Fruit fly (Drosophila melanogaster) whole organism: Measurements from ENCODE around the gene CG33966.

Source experiments
- Dll ChIP-seq: fragments of >200 bp; optimal IDR thresholded peaks from 2 replicates; lab custom pipeline; 2017
- EcR ChIP-seq, 2 experiments: fragments of >200 bp; optimal IDR thresholded peaks; 2 replicates each; lab custom pipeline; 2017; ENCODE audit warnings: missing biosample characterization in 2 of 2, missing genetic modification characterization in 2 of 2, missing genetic modification reagents in 2 of 2
- pan ChIP-seq: fragments of >200 bp; optimal IDR thresholded peaks from 2 replicates; lab custom pipeline; 2017
- psq ChIP-seq: fragments of >200 bp; optimal IDR thresholded peaks from 2 replicates; lab custom pipeline; 2017

DNA sequence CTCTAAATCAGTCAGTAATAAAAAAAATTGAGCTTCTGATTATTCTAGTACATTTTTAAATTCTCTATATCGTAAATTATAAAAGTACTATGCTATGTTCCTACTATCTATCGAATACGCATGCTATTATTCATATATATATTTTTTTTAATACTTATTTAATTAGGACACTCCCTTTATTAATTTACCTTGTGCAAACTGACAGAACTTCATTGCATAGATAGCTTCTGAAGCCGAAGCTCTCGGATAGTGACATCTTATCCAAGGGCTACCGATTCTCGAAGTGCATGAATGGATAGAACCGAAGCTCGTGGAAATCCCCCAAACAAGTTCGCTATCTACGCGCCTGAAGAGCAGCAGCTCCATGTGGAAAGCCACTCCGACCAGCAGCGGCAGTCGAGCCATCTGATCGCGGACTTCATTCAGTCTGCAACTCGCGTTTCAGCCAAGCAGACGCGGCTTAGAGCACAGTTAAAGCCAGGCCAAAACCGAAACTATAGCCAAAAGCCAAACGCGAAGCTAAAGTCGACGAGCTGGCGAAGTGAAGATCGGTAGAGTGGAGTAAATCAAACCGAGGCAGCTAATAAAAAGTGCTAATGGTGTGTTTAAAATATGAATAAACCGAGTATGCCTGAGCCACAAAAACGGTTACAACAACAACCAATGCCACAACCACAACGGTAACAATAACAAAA is 33.4 kb upstream of the CG33966 start, which contains the start of gene mwh:
- TF ChIP-seq Dll (lab: Kevin White, UChicago) (no peak), psq (lab: Kevin White, UChicago) (no peak), pan (no peak), EcR (GFP tag; optimal IDR thresholded peaks at IDR 0.05; lab: Kevin White, UChicago) (no peak)
